Fruit fly (Drosophila melanogaster): ENCODE results near the gene CG13713.

CG13713 gene

dm6 chr3L:4694823-4695222 is 2.6 kb upstream of the CG13713 start, which contains the start of gene CG15876:
Gene CG15876, minus strand, starts transcription at chr3L:4694845.
- TF ChIP-seq CG32121 (GFP tag; IDR thresholded peaks at IDR 0.05) (no peak), D1 (tag; optimal IDR thresholded peaks at IDR 0.05) (no peak), rn (GFP tag; IDR thresholded peaks at IDR 0.05) (no peak), CG17806 (tag; optimal IDR thresholded peaks at IDR 0.05) (no peak), EcR (GFP tag; optimal IDR thresholded peaks at IDR 0.05) (no peak), CG4496 (GFP tag; IDR thresholded peaks at IDR 0.05) (no peak), Ets98B (GFP tag; IDR thresholded peaks at IDR 0.05) (no peak), gl (tag; optimal IDR thresholded peaks at IDR 0.05) (no peak), CG14655 (GFP tag; optimal IDR thresholded peaks at IDR 0.05) (no peak), CG8301 (tag; optimal IDR thresholded peaks at IDR 0.05) (no peak), CG9948 (tag; optimal IDR thresholded peaks at IDR 0.05) (no peak)

DNA sequence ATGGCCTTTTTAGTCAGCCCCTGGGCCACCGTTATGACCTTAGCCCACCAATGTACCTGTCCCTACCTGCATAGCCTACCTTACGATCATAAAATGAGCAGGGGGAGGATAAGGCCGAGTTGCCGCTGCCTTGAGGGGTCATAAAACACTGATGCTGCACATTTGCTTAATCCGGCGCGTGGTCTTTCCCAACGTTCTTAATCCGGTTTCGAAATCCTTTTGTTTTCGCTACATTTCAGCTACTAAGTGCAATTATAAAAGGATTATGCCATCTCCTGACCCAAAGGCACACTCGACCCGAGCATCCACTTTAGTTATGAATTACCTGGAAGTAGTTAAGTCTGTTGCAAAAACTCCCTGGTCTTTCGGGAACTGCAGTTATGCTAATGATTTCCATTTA is 1.0 kb upstream of the CG13713 start:
- TF ChIP-seq Pif1A (GFP tag; optimal IDR thresholded peaks at IDR 0.05) = no peak
- TF ChIP-seq CG32121 (GFP tag; IDR thresholded peaks at IDR 0.05) = no peak
- no peak for TF ChIP-seq CG15710 (tag; optimal IDR thresholded peaks at IDR 0.05)
- no peak for TF ChIP-seq CG14655 (GFP tag; optimal IDR thresholded peaks at IDR 0.05)
- TF ChIP-seq CG10348 (GFP tag; IDR thresholded peaks at IDR 0.05) = no peak
- TF ChIP-seq CG17806 (tag; optimal IDR thresholded peaks at IDR 0.05) = no peak
- no peak for TF ChIP-seq CG12605 (GFP tag; IDR thresholded peaks at IDR 0.05)
- TF ChIP-seq gl (tag; optimal IDR thresholded peaks at IDR 0.05) = no peak
- no peak for TF ChIP-seq Snoo (tag; optimal IDR thresholded peaks at IDR 0.05)
- no peak for TF ChIP-seq Ets98B (GFP tag; IDR thresholded peaks at IDR 0.05)
- no peak for TF ChIP-seq CG9948 (tag; optimal IDR thresholded peaks at IDR 0.05)

DNA sequence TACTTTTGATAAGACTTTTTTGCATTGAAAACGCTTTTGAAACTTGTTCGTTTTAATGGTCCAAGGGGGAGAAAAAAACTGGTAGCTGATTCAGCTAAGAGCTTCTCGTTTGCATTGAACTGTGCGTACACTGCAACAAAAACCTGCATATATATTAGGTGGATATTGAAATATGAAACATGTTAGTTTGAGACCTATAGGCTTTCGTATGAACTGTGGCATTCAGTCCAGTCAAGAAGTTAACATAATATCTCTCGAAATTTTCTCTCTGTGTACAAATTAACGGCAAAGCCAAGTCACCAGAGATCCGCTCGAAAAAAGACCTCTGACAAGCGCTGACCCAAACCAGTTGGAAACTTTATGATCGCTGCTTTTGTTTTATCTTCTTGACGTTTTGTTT is 631 bp downstream of the CG13713 start:
- peak; percentile 80 for TF ChIP-seq Pif1B (GFP tag; optimal IDR thresholded peaks at IDR 0.05)
- peak; percentile 72 for TF ChIP-seq CG34367 (tag; optimal IDR thresholded peaks at IDR 0.05)
- TF ChIP-seq Pif1A (GFP tag; optimal IDR thresholded peaks at IDR 0.05) = peak; percentile 78
- TF ChIP-seq Ets98B (GFP tag; IDR thresholded peaks at IDR 0.05) = peak; percentile 91
- TF ChIP-seq CG14655 (GFP tag; optimal IDR thresholded peaks at IDR 0.05) = peak; percentile 78
- TF ChIP-seq EcR (GFP tag; optimal IDR thresholded peaks at IDR 0.05) = no peak
- peak; percentile 82 for TF ChIP-seq CG8159 (tag; optimal IDR thresholded peaks at IDR 0.05)
- TF ChIP-seq CG17806 (tag; optimal IDR thresholded peaks at IDR 0.05) = peak; percentile 67
- TF ChIP-seq CG12605 (GFP tag; IDR thresholded peaks at IDR 0.05) = peak; percentile 73
- TF ChIP-seq CG15710 (tag; optimal IDR thresholded peaks at IDR 0.05) = peak; percentile 73
- peak; percentile 63 for TF ChIP-seq rn (GFP tag; IDR thresholded peaks at IDR 0.05)
- no peak for TF ChIP-seq D1 (tag; optimal IDR thresholded peaks at IDR 0.05)
- no peak for TF ChIP-seq CG10348 (GFP tag; IDR thresholded peaks at IDR 0.05)
- peak; percentile 47 for TF ChIP-seq gl (tag; optimal IDR thresholded peaks at IDR 0.05)
- peak; percentile 69 for TF ChIP-seq CG9948 (tag; optimal IDR thresholded peaks at IDR 0.05)
- TF ChIP-seq CG32121 (GFP tag; IDR thresholded peaks at IDR 0.05) = peak; percentile 84
- peak; percentile 91 for TF ChIP-seq CG4496 (GFP tag; IDR thresholded peaks at IDR 0.05)
- TF ChIP-seq Snoo (tag; optimal IDR thresholded peaks at IDR 0.05) = peak; percentile 75
- peak; percentile 85 for TF ChIP-seq fd96Ca (GFP tag; IDR thresholded peaks at IDR 0.05)
- TF ChIP-seq CG13204 (GFP tag; optimal IDR thresholded peaks at IDR 0.05) = peak; percentile 13
- peak; percentile 85 for TF ChIP-seq CG8301 (tag; optimal IDR thresholded peaks at IDR 0.05)

DNA sequence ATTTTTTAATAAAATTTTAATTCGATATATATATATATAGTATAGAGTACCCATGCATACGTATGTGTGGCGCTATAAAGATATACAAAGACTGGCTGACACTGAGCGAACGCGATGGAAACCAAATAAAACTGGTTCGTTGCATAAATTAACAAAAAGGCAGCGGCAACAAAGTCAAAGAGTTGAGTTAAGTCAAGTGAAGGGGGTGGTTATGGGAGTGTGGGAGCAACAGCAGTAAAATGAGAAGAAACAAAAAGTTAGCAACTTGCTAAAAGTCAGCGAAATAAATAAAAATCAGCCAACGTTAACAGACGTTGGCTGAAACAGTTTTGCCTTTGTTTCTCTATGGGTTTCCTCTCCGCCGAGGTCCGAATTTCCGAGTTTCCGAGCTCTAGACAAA is 1.1 kb downstream of the CG13713 start:
- no peak for TF ChIP-seq CG9948 (tag; optimal IDR thresholded peaks at IDR 0.05)
- no peak for TF ChIP-seq CG4496 (GFP tag; IDR thresholded peaks at IDR 0.05)
- TF ChIP-seq D1 (tag; optimal IDR thresholded peaks at IDR 0.05) = no peak
- TF ChIP-seq EcR (GFP tag; optimal IDR thresholded peaks at IDR 0.05) = no peak
- no peak for TF ChIP-seq CG17806 (tag; optimal IDR thresholded peaks at IDR 0.05)
- no peak for TF ChIP-seq CG15710 (tag; optimal IDR thresholded peaks at IDR 0.05)
- TF ChIP-seq CG32121 (GFP tag; IDR thresholded peaks at IDR 0.05) = no peak
- TF ChIP-seq gl (tag; optimal IDR thresholded peaks at IDR 0.05) = no peak
- TF ChIP-seq Snoo (tag; optimal IDR thresholded peaks at IDR 0.05) = no peak
- TF ChIP-seq CG10348 (GFP tag; IDR thresholded peaks at IDR 0.05) = no peak
- no peak for TF ChIP-seq CG34367 (tag; optimal IDR thresholded peaks at IDR 0.05)
- no peak for TF ChIP-seq rn (GFP tag; IDR thresholded peaks at IDR 0.05)
- TF ChIP-seq Pif1A (GFP tag; optimal IDR thresholded peaks at IDR 0.05) = no peak
- TF ChIP-seq fd96Ca (GFP tag; IDR thresholded peaks at IDR 0.05) = no peak
- no peak for TF ChIP-seq Ets98B (GFP tag; IDR thresholded peaks at IDR 0.05)
- TF ChIP-seq CG8159 (tag; optimal IDR thresholded peaks at IDR 0.05) = no peak
- no peak for TF ChIP-seq Pif1B (GFP tag; optimal IDR thresholded peaks at IDR 0.05)
- TF ChIP-seq CG13204 (GFP tag; optimal IDR thresholded peaks at IDR 0.05) = no peak
- no peak for TF ChIP-seq CG12605 (GFP tag; IDR thresholded peaks at IDR 0.05)

DNA sequence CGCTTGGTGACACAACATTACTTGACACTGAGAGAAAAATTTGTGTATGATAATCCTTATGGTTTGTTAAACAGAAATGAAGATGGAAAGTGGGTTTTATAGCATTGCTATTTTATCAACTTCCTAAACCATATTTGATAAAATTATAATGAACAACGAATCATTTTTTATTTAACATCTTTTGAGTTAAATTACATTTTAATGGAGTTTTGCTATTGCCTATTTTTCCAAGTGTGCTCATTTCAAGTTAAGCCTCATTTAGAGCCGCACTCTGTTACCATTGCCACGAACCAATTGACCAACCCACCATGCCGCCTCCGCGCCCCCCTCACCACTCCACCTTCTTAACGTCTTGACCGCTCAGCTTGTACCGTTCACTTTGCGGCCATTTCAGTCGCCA is 2.7 kb downstream of the CG13713 start:
- TF ChIP-seq CG8159 (tag; optimal IDR thresholded peaks at IDR 0.05) = no peak
- peak; percentile 71 for TF ChIP-seq CG4496 (GFP tag; IDR thresholded peaks at IDR 0.05)
- no peak for TF ChIP-seq gl (tag; optimal IDR thresholded peaks at IDR 0.05)
- TF ChIP-seq CG17806 (tag; optimal IDR thresholded peaks at IDR 0.05) = no peak
- no peak for TF ChIP-seq CG15710 (tag; optimal IDR thresholded peaks at IDR 0.05)
- TF ChIP-seq CG34367 (tag; optimal IDR thresholded peaks at IDR 0.05) = no peak
- TF ChIP-seq CG14655 (GFP tag; optimal IDR thresholded peaks at IDR 0.05) = peak; percentile 20
- TF ChIP-seq rn (GFP tag; IDR thresholded peaks at IDR 0.05) = peak; percentile 54; the same call in 1 of the 2 replicates
- TF ChIP-seq CG32121 (GFP tag; IDR thresholded peaks at IDR 0.05) = peak; percentile 85
- peak; percentile 10 for TF ChIP-seq CG8301 (tag; optimal IDR thresholded peaks at IDR 0.05)
- TF ChIP-seq Snoo (tag; optimal IDR thresholded peaks at IDR 0.05) = no peak
- TF ChIP-seq EcR (GFP tag; optimal IDR thresholded peaks at IDR 0.05) = no peak
- peak; percentile 74 for TF ChIP-seq Ets98B (GFP tag; IDR thresholded peaks at IDR 0.05)
- TF ChIP-seq CG13204 (GFP tag; optimal IDR thresholded peaks at IDR 0.05) = no peak
- TF ChIP-seq Pif1B (GFP tag; optimal IDR thresholded peaks at IDR 0.05) = no peak
- no peak for TF ChIP-seq CG9948 (tag; optimal IDR thresholded peaks at IDR 0.05)
- peak; percentile 28; the same call in 1 of the 2 replicates for TF ChIP-seq CG12605 (GFP tag; IDR thresholded peaks at IDR 0.05)
- no peak for TF ChIP-seq Pif1A (GFP tag; optimal IDR thresholded peaks at IDR 0.05)
- 0 out of 3 replicates have a peak, but pooled peaks have one; percentile 31 for TF ChIP-seq fd96Ca (GFP tag; IDR thresholded peaks at IDR 0.05)
- no peak for TF ChIP-seq CG10348 (GFP tag; IDR thresholded peaks at IDR 0.05)
- TF ChIP-seq D1 (tag; optimal IDR thresholded peaks at IDR 0.05) = no peak

Data from whole organism, pupa.